Comparison of ENCODE assay signal across 2 worm cellular contexts in genomic region chrV:8267275-8267674, ce11.
TF ChIP-seq lines count a peak whose summit lies in the region.

No protein-coding gene starts in this region.

TF ChIP-seq in whole organism, L4 larva, 104 proteins besides CTCF, POLR2A, EP300 and RAD21 (continued from another document):
- TF ChIP-seq mdt-29 (GFP tag; IDR thresholded peaks at IDR 0.05; lab: Robert Waterston, UW) (no peak), hlh-11 (tag; optimal IDR thresholded peaks at IDR 0.05; lab: Kevin White, UChicago) (peak; percentile 54), aly-2 (tag; optimal IDR thresholded peaks at IDR 0.05; lab: Kevin White, UChicago) (no peak), dpl-1 (GFP tag; optimal IDR thresholded peaks at IDR 0.05; lab: Kevin White, UChicago) (no peak), lin-1 (GFP tag; IDR thresholded peaks at IDR 0.05; lab: Robert Waterston, UW) (0 out of 2 replicates have a peak, but pooled peaks have one; percentile 55), jun-1 (tag; optimal IDR thresholded peaks at IDR 0.05; lab: Kevin White, UChicago) (no peak), dve-1 (tag; optimal IDR thresholded peaks at IDR 0.05; lab: Kevin White, UChicago; ENCODE audit: insufficient read depth) (peak; percentile 76), nhr-76 (tag; optimal IDR thresholded peaks at IDR 0.05; lab: Kevin White, UChicago) (no peak), pqm-1 (tag; optimal IDR thresholded peaks at IDR 0.05; lab: Kevin White, UChicago) (peak; percentile 93), unc-130 (GFP tag; optimal IDR thresholded peaks at IDR 0.05; lab: Kevin White, UChicago) (no peak), F10B5.3 (tag; optimal IDR thresholded peaks at IDR 0.05; lab: Kevin White, UChicago) (no peak), mep-1 (tag; optimal IDR thresholded peaks at IDR 0.05; lab: Kevin White, UChicago) (peak; percentile 69), nhr-42 (GFP tag; IDR thresholded peaks at IDR 0.05; lab: Robert Waterston, UW) (no peak), php-3 (GFP tag; IDR thresholded peaks at IDR 0.05; lab: Robert Waterston, UW) (no peak), spr-1 (tag; optimal IDR thresholded peaks at IDR 0.05; lab: Kevin White, UChicago) (no peak), F49E8.2 (tag; optimal IDR thresholded peaks at IDR 0.05; lab: Kevin White, UChicago; ENCODE audit: borderline replicate concordance) (no peak), ztf-7 (tag; optimal IDR thresholded peaks at IDR 0.05; lab: Kevin White, UChicago) (peak; percentile 89), fos-1 (tag; optimal IDR thresholded peaks at IDR 0.05; lab: Kevin White, UChicago) (peak; percentile 31)

TF ChIP-seq in whole organism, young adult, 124 proteins besides CTCF, POLR2A, EP300 and RAD21 (continued from another document):
- TF ChIP-seq cebp-1 (GFP tag; IDR thresholded peaks at IDR 0.05; lab: Robert Waterston, UW) = no peak
- TF ChIP-seq cebp-1 (tag; optimal IDR thresholded peaks at IDR 0.05; lab: Kevin White, UChicago) = no peak
- TF ChIP-seq let-526 (GFP tag; IDR thresholded peaks at IDR 0.05; lab: Robert Waterston, UW) = no peak
- TF ChIP-seq rec-8 (tag; optimal IDR thresholded peaks at IDR 0.05; lab: Kevin White, UChicago) = no peak
